Fruit fly (Drosophila melanogaster) whole organism, pupa: ENCODE measurements around the gene Neurl4.

Experiments used
- CG10348 ChIP-seq: fragments of 200-800 bp; sonication (Bioruptor generic); IDR thresholded peaks from 2 replicates; pipeline ENCODE4 v1.3.6; 2022; ENCODE audit warnings: missing biosample characterization, missing genetic modification characterization
- CG12605 ChIP-seq: fragments of 200-800 bp; sonication (Bioruptor generic); IDR thresholded peaks from 2 replicates; pipeline ENCODE4 v1.3.6; 2022; ENCODE audit warnings: missing biosample characterization, missing genetic modification characterization
- CG13204 ChIP-seq: fragments of 200-800 bp; sonication (Bioruptor generic); optimal IDR thresholded peaks from 2 replicates; lab custom pipeline; 2018; ENCODE audit warnings: missing biosample characterization, mild to moderate bottlenecking, missing genetic modification characterization, moderate library complexity
- CG14655 ChIP-seq: fragments of 200-800 bp; sonication (Bioruptor generic); optimal IDR thresholded peaks from 3 replicates; lab custom pipeline; 2017; ENCODE audit warnings: mild to moderate bottlenecking, missing biosample characterization, missing genetic modification reagents, missing genetic modification characterization
- CG15710 ChIP-seq: fragments of 200-800 bp; sonication (Bioruptor generic); optimal IDR thresholded peaks from 2 replicates; lab custom pipeline; 2018; ENCODE audit warnings: missing biosample characterization, mild to moderate bottlenecking, missing genetic modification characterization, moderate library complexity
- CG17806 ChIP-seq: fragments of 200-800 bp; sonication (Bioruptor generic); optimal IDR thresholded peaks from 2 replicates; lab custom pipeline; 2018; ENCODE audit warnings: missing biosample characterization, mild to moderate bottlenecking, missing genetic modification characterization, moderate library complexity
- CG32121 ChIP-seq: fragments of 200-800 bp; sonication (Bioruptor generic); IDR thresholded peaks from 2 replicates; pipeline ENCODE4 v1.3.6; 2022; ENCODE audit warnings: missing biosample characterization, missing genetic modification characterization
- CG34367 ChIP-seq: fragments of 200-800 bp; sonication (Bioruptor generic); optimal IDR thresholded peaks from 2 replicates; lab custom pipeline; 2018; ENCODE audit warnings: missing biosample characterization, mild to moderate bottlenecking, missing genetic modification characterization
- CG4496 ChIP-seq: fragments of 200-800 bp; sonication (Bioruptor generic); IDR thresholded peaks from 3 replicates; pipeline ENCODE4 v1.3.6; 2022; ENCODE audit warnings: missing biosample characterization, missing genetic modification characterization
- CG8159 ChIP-seq: fragments of 200-800 bp; sonication (Bioruptor generic); optimal IDR thresholded peaks from 3 replicates; lab custom pipeline; 2018; ENCODE audit warnings: missing biosample characterization, mild to moderate bottlenecking, missing genetic modification characterization, moderate library complexity
- CG8301 ChIP-seq: fragments of 200-800 bp; sonication (Bioruptor generic); optimal IDR thresholded peaks from 2 replicates; lab custom pipeline; 2018; ENCODE audit warnings: missing biosample characterization, mild to moderate bottlenecking, missing genetic modification characterization
- CG9948 ChIP-seq: fragments of 200-800 bp; sonication (Bioruptor generic); optimal IDR thresholded peaks from 2 replicates; lab custom pipeline; 2018; ENCODE audit warnings: missing biosample characterization, mild to moderate bottlenecking, missing genetic modification characterization, moderate library complexity
- D1 ChIP-seq: fragments of 200-800 bp; sonication (Bioruptor generic); optimal IDR thresholded peaks from 2 replicates; lab custom pipeline; 2018; ENCODE audit warnings: missing biosample characterization, mild to moderate bottlenecking, missing genetic modification characterization, moderate library complexity
- EcR ChIP-seq: fragments of 200-800 bp; sonication (Bioruptor generic); optimal IDR thresholded peaks from 3 replicates; lab custom pipeline; 2019; ENCODE audit warnings: missing biosample characterization, missing genetic modification characterization, mild to moderate bottlenecking, moderate library complexity, missing genetic modification reagents
- Ets98B ChIP-seq: fragments of 200-800 bp; sonication (Bioruptor generic); IDR thresholded peaks from 2 replicates; pipeline ENCODE4 v1.3.6; 2022; ENCODE audit warnings: missing biosample characterization, missing genetic modification characterization
- Pif1A ChIP-seq: fragments of 200-800 bp; sonication (Bioruptor generic); optimal IDR thresholded peaks from 3 replicates; lab custom pipeline; 2016; ENCODE audit warnings: missing biosample characterization, missing genetic modification characterization
- Pif1B ChIP-seq: fragments of 200-800 bp; sonication (Bioruptor generic); optimal IDR thresholded peaks from 3 replicates; lab custom pipeline; 2016; ENCODE audit warnings: missing biosample characterization, missing genetic modification characterization
- Snoo ChIP-seq: fragments of 200-800 bp; sonication (Bioruptor generic); optimal IDR thresholded peaks from 3 replicates; lab custom pipeline; 2017; ENCODE audit warnings: missing biosample characterization, mild to moderate bottlenecking, missing genetic modification characterization, inconsistent platforms
- fd96Ca ChIP-seq: fragments of 200-800 bp; sonication (Bioruptor generic); IDR thresholded peaks from 3 replicates; pipeline ENCODE4 v1.3.6; 2022; ENCODE audit warnings: missing biosample characterization, missing genetic modification characterization
- gl ChIP-seq: fragments of 200-800 bp; sonication (Bioruptor generic); optimal IDR thresholded peaks from 2 replicates; lab custom pipeline; 2018; ENCODE audit warnings: missing biosample characterization, mild to moderate bottlenecking, missing genetic modification characterization
- rn ChIP-seq: fragments of 200-800 bp; sonication (Bioruptor generic); IDR thresholded peaks from 2 replicates; pipeline ENCODE4 v1.3.6; 2022; ENCODE audit warnings: missing biosample characterization, missing genetic modification characterization

Neurl4 gene

dm6 chr3L:14049620-14050253, at the start of gene Neurl4:
Neurl4 (minus strand) TSS chr3L:14049892.
- peak; percentile 81 for TF ChIP-seq CG15710
- TF ChIP-seq CG9948 (tag; lab: Kevin White, UChicago), result peak; percentile 84
- TF ChIP-seq CG8159 (tag; lab: Kevin White, UChicago), result no peak
- TF ChIP-seq rn (GFP tag; lab: Robert Waterston, UW), result no peak
- TF ChIP-seq CG32121 (GFP tag; lab: Robert Waterston, UW), result peak; percentile 82
- TF ChIP-seq Ets98B (GFP tag; lab: Robert Waterston, UW), result peak; percentile 65
- TF ChIP-seq fd96Ca (GFP tag; lab: Robert Waterston, UW), result no peak
- TF ChIP-seq CG34367, result peak; percentile 81
- peak; percentile 75 for TF ChIP-seq Snoo (tag; lab: Kevin White, UChicago)
- no peak for TF ChIP-seq EcR (GFP tag; lab: Kevin White, UChicago)
- no peak for TF ChIP-seq CG10348 (GFP tag; lab: Robert Waterston, UW)
- no peak for TF ChIP-seq Pif1B (GFP tag; lab: Kevin White, UChicago)
- peak; percentile 89 for TF ChIP-seq CG17806 (tag; lab: Kevin White, UChicago)
- TF ChIP-seq Pif1A, result no peak
- peak; percentile 80 for TF ChIP-seq CG12605 (GFP tag; lab: Robert Waterston, UW)
- no peak for TF ChIP-seq CG14655 (GFP tag; lab: Kevin White, UChicago)
- TF ChIP-seq CG8301, result no peak
- TF ChIP-seq gl (tag; lab: Kevin White, UChicago), result peak; percentile 68
- TF ChIP-seq D1 (tag; lab: Kevin White, UChicago), result no peak
- peak; percentile 62; the same call in 2 of the 3 replicates for TF ChIP-seq CG4496
- TF ChIP-seq CG13204 (GFP tag; lab: Kevin White, UChicago), result no peak

DNA sequence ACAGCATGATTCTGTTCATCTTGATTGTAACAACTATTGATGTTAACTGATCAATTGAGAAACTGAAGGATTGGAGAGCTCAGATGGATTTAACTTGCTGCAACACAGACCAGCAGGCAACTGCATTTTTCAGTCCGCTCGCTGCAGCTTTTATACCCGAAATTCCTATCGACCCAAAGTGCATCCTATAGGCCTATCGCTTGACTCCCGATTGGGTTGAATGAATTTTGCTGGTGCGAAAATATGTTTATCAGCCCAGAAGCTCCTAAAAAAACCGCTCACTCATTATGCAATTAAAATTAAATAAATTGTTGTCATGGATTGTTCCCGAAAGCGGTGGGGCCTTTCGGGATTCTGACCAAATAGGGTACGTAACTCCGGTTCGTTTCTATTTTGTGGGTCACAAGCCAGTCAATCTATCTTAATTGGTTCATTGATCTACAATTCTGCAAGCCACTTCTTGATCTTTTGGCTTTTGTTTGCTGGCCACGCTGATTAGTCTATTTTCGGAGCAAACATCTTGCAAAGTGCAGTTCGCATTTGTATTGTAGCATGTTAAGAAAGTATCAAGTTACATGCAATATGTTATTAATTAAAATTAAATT, 48.4 kb upstream of the Neurl4 start, which contains the start of gene Fbp1:
Fbp1 (minus strand) TSS at position 113 of the 605 bp plus-strand sequence.
- TF ChIP-seq EcR (GFP tag; lab: Kevin White, UChicago) (no peak), CG12605 (GFP tag; lab: Robert Waterston, UW) (no peak), Pif1B (GFP tag; lab: Kevin White, UChicago) (no peak), Pif1A (no peak), rn (GFP tag; lab: Robert Waterston, UW) (no peak), CG8301 (no peak), CG15710 (no peak), CG17806 (tag; lab: Kevin White, UChicago) (no peak)

DNA sequence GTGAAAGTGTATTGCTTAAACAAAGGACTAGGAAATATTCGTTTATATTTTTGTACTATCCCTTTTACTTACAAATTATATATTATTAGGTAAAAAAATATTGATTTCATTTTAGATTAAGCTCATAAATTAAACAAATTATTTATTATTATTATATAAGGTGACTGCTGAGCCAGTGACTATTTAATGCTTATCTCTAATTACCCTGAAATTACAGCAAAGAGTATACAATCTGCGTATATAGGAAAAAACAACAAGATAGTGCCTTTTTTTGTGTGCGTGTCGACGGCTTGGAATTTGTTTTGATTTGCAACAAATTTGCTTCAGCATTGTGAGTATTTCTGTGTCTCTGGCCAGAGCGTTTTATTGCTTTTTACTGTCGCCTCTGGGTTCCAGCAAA, 39.8 kb upstream of the Neurl4 start:
- TF ChIP-seq CG34367, result no peak
- TF ChIP-seq gl (tag; lab: Kevin White, UChicago), result no peak
- no peak for TF ChIP-seq D1 (tag; lab: Kevin White, UChicago)
- no peak for TF ChIP-seq EcR (GFP tag; lab: Kevin White, UChicago)
- TF ChIP-seq Ets98B (GFP tag; lab: Robert Waterston, UW), result no peak
- TF ChIP-seq CG4496, result no peak
- TF ChIP-seq CG8301, result no peak
- no peak for TF ChIP-seq CG15710
- TF ChIP-seq Snoo (tag; lab: Kevin White, UChicago), result no peak
- TF ChIP-seq Pif1B (GFP tag; lab: Kevin White, UChicago), result no peak
- TF ChIP-seq CG10348 (GFP tag; lab: Robert Waterston, UW), result no peak
- TF ChIP-seq rn (GFP tag; lab: Robert Waterston, UW), result no peak
- no peak for TF ChIP-seq CG8159 (tag; lab: Kevin White, UChicago)
- TF ChIP-seq Pif1A, result no peak
- TF ChIP-seq CG12605 (GFP tag; lab: Robert Waterston, UW), result no peak
- TF ChIP-seq CG14655 (GFP tag; lab: Kevin White, UChicago), result no peak
- no peak for TF ChIP-seq CG17806 (tag; lab: Kevin White, UChicago)
- no peak for TF ChIP-seq CG13204 (GFP tag; lab: Kevin White, UChicago)
- TF ChIP-seq CG32121 (GFP tag; lab: Robert Waterston, UW), result no peak
- no peak for TF ChIP-seq CG9948 (tag; lab: Kevin White, UChicago)

DNA sequence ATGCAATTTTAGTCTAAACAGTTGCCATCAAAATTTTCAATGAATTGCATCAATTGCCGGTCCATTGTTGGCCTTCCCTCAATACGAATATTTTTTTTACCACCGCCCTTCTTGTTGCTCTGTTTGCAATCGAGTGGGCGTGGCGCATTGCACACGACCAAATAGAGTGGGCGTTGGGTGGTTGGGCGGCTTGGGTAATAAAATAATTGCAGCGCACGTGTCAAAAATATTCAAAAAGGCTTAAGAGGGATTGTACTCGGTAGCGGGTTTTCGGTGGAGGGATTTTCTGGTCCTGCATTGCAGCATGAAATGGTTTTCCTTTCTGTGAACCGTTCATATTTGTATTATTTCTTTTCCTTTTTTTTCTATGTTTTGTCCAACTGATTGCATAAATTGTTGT, 39.3 kb upstream of the Neurl4 start:
- TF ChIP-seq gl (tag; lab: Kevin White, UChicago) (no peak), EcR (GFP tag; lab: Kevin White, UChicago) (no peak), CG8301 (no peak), CG17806 (tag; lab: Kevin White, UChicago) (no peak), CG8159 (tag; lab: Kevin White, UChicago) (no peak), CG34367 (no peak), Pif1A (no peak), CG12605 (GFP tag; lab: Robert Waterston, UW) (no peak), rn (GFP tag; lab: Robert Waterston, UW) (no peak), D1 (tag; lab: Kevin White, UChicago) (no peak), CG10348 (GFP tag; lab: Robert Waterston, UW) (no peak), CG14655 (GFP tag; lab: Kevin White, UChicago) (no peak), CG9948 (tag; lab: Kevin White, UChicago) (no peak), CG32121 (GFP tag; lab: Robert Waterston, UW) (no peak), Ets98B (GFP tag; lab: Robert Waterston, UW) (no peak), fd96Ca (GFP tag; lab: Robert Waterston, UW) (no peak), CG15710 (no peak)

DNA sequence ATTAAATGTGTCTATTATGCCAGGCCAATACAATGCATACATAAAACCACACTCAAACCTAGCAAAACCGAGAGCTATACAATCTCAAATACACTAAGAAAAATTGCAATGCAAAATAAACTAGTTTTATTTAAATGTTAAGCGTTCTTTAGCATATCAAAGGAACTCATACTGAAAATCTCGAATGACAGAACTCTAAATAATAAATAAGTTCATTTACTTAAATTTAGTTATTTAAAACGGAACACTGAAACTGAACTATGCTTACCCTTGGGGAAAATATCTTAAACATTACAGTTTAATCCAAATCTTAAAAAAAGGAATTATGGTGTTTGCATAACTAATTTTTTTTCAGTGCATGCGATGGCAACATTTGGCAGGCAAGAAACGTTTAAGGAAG, 36.5 kb upstream of the Neurl4 start:
- TF ChIP-seq CG14655 (GFP tag; lab: Kevin White, UChicago) (no peak), CG32121 (GFP tag; lab: Robert Waterston, UW) (no peak), Snoo (tag; lab: Kevin White, UChicago) (no peak), CG10348 (GFP tag; lab: Robert Waterston, UW) (no peak), CG9948 (tag; lab: Kevin White, UChicago) (no peak), CG17806 (tag; lab: Kevin White, UChicago) (no peak), D1 (tag; lab: Kevin White, UChicago) (no peak), CG15710 (no peak), CG13204 (GFP tag; lab: Kevin White, UChicago) (no peak), fd96Ca (GFP tag; lab: Robert Waterston, UW) (no peak), Ets98B (GFP tag; lab: Robert Waterston, UW) (no peak), CG8159 (tag; lab: Kevin White, UChicago) (no peak)
